Worm (Caenorhabditis elegans): Measurements from ENCODE around the gene asg-2.

- TF ChIP-seq W03F9.2 (tag; optimal IDR thresholded peaks at IDR 0.05) (no peak), him-1 (tag; optimal IDR thresholded peaks at IDR 0.05) (no peak), dao-5 (tag; optimal IDR thresholded peaks at IDR 0.05) (no peak)
Measured at ce11 chrX:6866900-6867299, 25.8 kb downstream of the asg-2 start.

Data from whole organism, L4/young adult.